Worm (Caenorhabditis elegans) whole organism, young adult: Measurements from ENCODE around the gene C06G4.4.
"Not testable (repeated sequence)": the region's sequence is repeated elsewhere in the genome, so short reads cannot be mapped to it uniquely, and the experiment has no call there.

ENCODE experiments used
- B0261.1 ChIP-seq: sonication (generic microtip); optimal IDR thresholded peaks from 2 replicates; lab custom pipeline; 2016; ENCODE audit warnings: mild to moderate bottlenecking, missing genetic modification characterization, moderate library complexity, missing compliant biosample characterization
- F49E8.2 ChIP-seq: sonication (generic microtip); optimal IDR thresholded peaks from 3 replicates; lab custom pipeline; 2017; ENCODE audit warnings: missing genetic modification characterization, mild to moderate bottlenecking, missing compliant biosample characterization, antibody characterized with exemption, moderate library complexity; ENCODE audit not compliant: insufficient read depth
- K12H6.12 ChIP-seq: fragments of 200-800 bp; sonication (Bioruptor generic); optimal IDR thresholded peaks from 2 replicates; lab custom pipeline; 2018; ENCODE audit warnings: mild to moderate bottlenecking, missing genetic modification characterization, missing compliant biosample characterization
- Y53F4B.3 ChIP-seq: fragments of 200-800 bp; sonication (Bioruptor generic); IDR thresholded peaks from 2 replicates; pipeline ENCODE4 v1.3.6; 2022; ENCODE audit warnings: missing genetic modification reagents, missing genetic modification characterization, missing compliant biosample characterization
- Y67H2A.10 ChIP-seq: fragments of 200-800 bp; sonication (Bioruptor generic); conservative IDR thresholded peaks from 2 replicates; pipeline ENCODE4 v1.3.6; 2022; ENCODE audit warnings: missing genetic modification reagents, missing genetic modification characterization, missing compliant biosample characterization
- Y79H2A.3 ChIP-seq: fragments of 200-800 bp; sonication (Bioruptor generic); conservative IDR thresholded peaks from 2 replicates; pipeline ENCODE4 v1.3.6; 2022; ENCODE audit warnings: missing genetic modification reagents, missing genetic modification characterization, missing compliant biosample characterization
- akir-1 ChIP-seq: fragments of 200-800 bp; sonication (Bioruptor generic); optimal IDR thresholded peaks from 2 replicates; lab custom pipeline; 2018; ENCODE audit warnings: mild to moderate bottlenecking, missing genetic modification characterization, moderate library complexity, missing compliant biosample characterization
- cebp-1 ChIP-seq, 2 experiments: fragments of 200-800 bp in 1 of 2; sonication (Bioruptor generic) in 1 of 2; sonication (generic microtip) in 1 of 2; IDR thresholded peaks in 1 of 2; optimal IDR thresholded peaks in 1 of 2; 2 replicates each; pipeline versions ENCODE4 v1.3.6 to Lab custom; 2017 to 2022; ENCODE audit warnings: missing compliant biosample characterization in 2 of 2, missing genetic modification characterization in 2 of 2, mild to moderate bottlenecking in 1 of 2, missing genetic modification reagents in 1 of 2, moderate library complexity in 1 of 2
- ceh-91 ChIP-seq: fragments of 200-800 bp; sonication (Bioruptor generic); IDR thresholded peaks from 2 replicates; pipeline ENCODE4 v1.3.6; 2022; ENCODE audit warnings: missing genetic modification reagents, missing genetic modification characterization, missing compliant biosample characterization
- chd-7 ChIP-seq: sonication (generic microtip); optimal IDR thresholded peaks from 2 replicates; lab custom pipeline; 2016; ENCODE audit warnings: mild to moderate bottlenecking, missing genetic modification characterization, moderate library complexity, missing compliant biosample characterization
- efl-1 ChIP-seq: fragments of 150-350 bp; optimal IDR thresholded peaks from 2 replicates; lab custom pipeline; 2014; ENCODE audit warnings: missing biosample characterization, missing genetic modification reagents, missing genetic modification characterization
- gei-17 ChIP-seq: fragments of 200-800 bp; sonication (Bioruptor generic); optimal IDR thresholded peaks from 2 replicates; lab custom pipeline; 2018; ENCODE audit warnings: mild to moderate bottlenecking, missing genetic modification characterization, missing compliant biosample characterization
- hlh-12 ChIP-seq: sonication (generic microtip); optimal IDR thresholded peaks from 2 replicates; lab custom pipeline; 2016; ENCODE audit warnings: missing genetic modification characterization, missing compliant biosample characterization
- hmg-1.2 ChIP-seq: fragments of 200-800 bp; sonication (Bioruptor generic); IDR thresholded peaks from 2 replicates; pipeline ENCODE4 v1.3.6; 2022; ENCODE audit warnings: missing genetic modification reagents, missing genetic modification characterization, missing compliant biosample characterization
- lin-26 ChIP-seq: fragments of 200-800 bp; sonication (Bioruptor generic); IDR thresholded peaks from 2 replicates; pipeline ENCODE4 v1.3.6; 2022; ENCODE audit warnings: missing genetic modification reagents, missing genetic modification characterization, missing compliant biosample characterization
- lin-54 ChIP-seq: fragments of 200-800 bp; sonication (Bioruptor generic); optimal IDR thresholded peaks from 2 replicates; lab custom pipeline; 2018; ENCODE audit warnings: mild to moderate bottlenecking, missing genetic modification characterization, missing compliant biosample characterization
- madf-6 ChIP-seq: fragments of 200-800 bp; sonication (Bioruptor generic); IDR thresholded peaks from 2 replicates; pipeline ENCODE4 v1.3.6; 2022; ENCODE audit warnings: missing genetic modification reagents, missing genetic modification characterization, missing compliant biosample characterization
- nfyb-1 ChIP-seq: fragments of 200-800 bp; sonication (Bioruptor generic); IDR thresholded peaks from 2 replicates; pipeline ENCODE4 v1.3.6; 2022; ENCODE audit warnings: missing genetic modification reagents, missing genetic modification characterization, missing compliant biosample characterization
- nhr-90 ChIP-seq: sonication (generic microtip); optimal IDR thresholded peaks from 2 replicates; lab custom pipeline; 2016; ENCODE audit warnings: missing genotype, mild to moderate bottlenecking, missing genetic modification characterization, missing compliant biosample characterization
- rec-8 ChIP-seq, 2 experiments: sonication (generic microtip); optimal IDR thresholded peaks; 2 replicates each; lab custom pipeline; 2016; ENCODE audit warnings: mild to moderate bottlenecking in 2 of 2, missing genetic modification characterization in 2 of 2, missing genetic modification reagents in 2 of 2, missing genotype in 2 of 2, missing biosample characterization in 1 of 2, missing compliant biosample characterization in 1 of 2, moderate library complexity in 1 of 2
- rpc-1 ChIP-seq, 2 experiments: fragments of 150-350 bp in 1 of 2; sonication (generic microtip) in 1 of 2; optimal IDR thresholded peaks; 2 replicates each; lab custom pipeline; 2014 to 2018; ENCODE audit warnings: missing biosample characterization in 1 of 2, missing genetic modification characterization in 1 of 2, missing genetic modification reagents in 1 of 2, missing genotype in 1 of 2
- tbp1 ChIP-seq: fragments of 200-800 bp; sonication (Bioruptor generic); optimal IDR thresholded peaks from 2 replicates; lab custom pipeline; 2018; ENCODE audit warnings: mild to moderate bottlenecking, missing genetic modification characterization, missing compliant biosample characterization
- tlf-1 ChIP-seq: fragments of 200-800 bp; sonication (Bioruptor generic); optimal IDR thresholded peaks from 2 replicates; lab custom pipeline; 2018; ENCODE audit warnings: mild to moderate bottlenecking, missing genetic modification characterization, missing compliant biosample characterization
- zfh-2 ChIP-seq: fragments of 200-800 bp; sonication (Bioruptor generic); conservative IDR thresholded peaks from 2 replicates; pipeline ENCODE4 v1.3.6; 2022; ENCODE audit warnings: missing genetic modification reagents, missing genetic modification characterization, missing compliant biosample characterization
- zim-3 ChIP-seq: sonication (generic microtip); optimal IDR thresholded peaks from 2 replicates; lab custom pipeline; 2017; ENCODE audit warnings: mild to moderate bottlenecking, missing genetic modification characterization, moderate library complexity, missing compliant biosample characterization
- ztf-18 ChIP-seq: sonication (generic microtip); optimal IDR thresholded peaks from 2 replicates; lab custom pipeline; 2016; ENCODE audit warnings: missing genotype, mild to moderate bottlenecking, missing genetic modification characterization, missing compliant biosample characterization
- ztf-26 ChIP-seq: sonication (generic microtip); optimal IDR thresholded peaks from 2 replicates; lab custom pipeline; 2017; ENCODE audit warnings: missing genetic modification characterization, missing compliant biosample characterization
- ztf-28 ChIP-seq: fragments of 200-800 bp; sonication (Bioruptor generic); IDR thresholded peaks from 2 replicates; pipeline ENCODE4 v1.3.6; 2022; ENCODE audit warnings: missing genetic modification reagents, missing genetic modification characterization, missing compliant biosample characterization

Gene C06G4.4

ce11 chrIII:7965946-7966692 lies 11.5 kb downstream of the C06G4.4 start:
- TF ChIP-seq ztf-18 (tag; lab: Kevin White, UChicago): peak; percentile 31
- peak; percentile 23 for TF ChIP-seq rpc-1 (optimal IDR thresholded peaks at IDR 0.05; lab: Kevin White, UChicago)
- peak; percentile 66 for TF ChIP-seq rpc-1 (tag; optimal IDR thresholded peaks at IDR 0.05; lab: Kevin White, UChicago)
- TF ChIP-seq hmg-1.2 (GFP tag; lab: Robert Waterston, UW): peak; percentile 57
- TF ChIP-seq B0261.1 (tag; lab: Kevin White, UChicago): peak; percentile 38
- peak; percentile 14 for TF ChIP-seq tbp1
- peak; percentile 44; the same call in 1 of the 2 replicates for TF ChIP-seq lin-26 (GFP tag; lab: Robert Waterston, UW)
- TF ChIP-seq madf-6 (GFP tag; lab: Robert Waterston, UW): peak; percentile 46; the same call in 1 of the 2 replicates

- TF ChIP-seq zim-3 (tag; lab: Kevin White, UChicago); hmg-1.2 (GFP tag; lab: Robert Waterston, UW); F49E8.2 (tag; lab: Kevin White, UChicago): not testable (repeated sequence)
Measured at ce11 chrIII:7964281-7964680, 13.3 kb downstream of the C06G4.4 start, which contains the start of gene F54H12.2. TSS of gene F54H12.2 (plus strand) at chrIII:7964581.

ce11 chrIII:7962641-7963040 lies 15.0 kb downstream of the C06G4.4 start, which contains the start of gene F54H12.4:
TSS of gene F54H12.4 (minus strand) at chrIII:7962741.
- TF ChIP-seq akir-1 (GFP tag; lab: Kevin White, UChicago); lin-26 (GFP tag; lab: Robert Waterston, UW); nhr-90 (tag; lab: Kevin White, UChicago): not testable (repeated sequence)

ce11 chrIII:7958922-7959609 lies 18.5 kb downstream of the C06G4.4 start, which contains the start of gene F54H12.10:
TSS of gene F54H12.10 (minus strand) at chrIII:7958972.
- TF ChIP-seq B0261.1 (tag; lab: Kevin White, UChicago) (peak; percentile 43), nfyb-1 (GFP tag; lab: Robert Waterston, UW) (peak; percentile 58; the same call in 1 of the 2 replicates), hmg-1.2 (GFP tag; lab: Robert Waterston, UW) (peak; percentile 72; the same call in 1 of the 2 replicates), cebp-1 (tag; optimal IDR thresholded peaks at IDR 0.05; lab: Kevin White, UChicago) (peak; percentile 40), tbp1 (peak; percentile 0), rpc-1 (optimal IDR thresholded peaks at IDR 0.05; lab: Kevin White, UChicago) (peak; percentile 32), rpc-1 (tag; optimal IDR thresholded peaks at IDR 0.05; lab: Kevin White, UChicago) (peak; percentile 66)
- TF ChIP-seq cebp-1 (GFP tag; IDR thresholded peaks at IDR 0.05; lab: Robert Waterston, UW): not testable (repeated sequence)

ce11 chrIII:7958085-7958484 lies 19.5 kb downstream of the C06G4.4 start, which contains the start of gene C29E4.11:
TSS of gene C29E4.11 (minus strand) at chrIII:7958114.
- TF ChIP-seq Y67H2A.10 (GFP tag; lab: Robert Waterston, UW) (no peak), hmg-1.2 (GFP tag; lab: Robert Waterston, UW) (peak; percentile 85), rec-8 (tag; optimal IDR thresholded peaks at IDR 0.05; lab: Kevin White, UChicago) (no peak), B0261.1 (tag; lab: Kevin White, UChicago) (no peak), K12H6.12 (no peak), tlf-1 (no peak), Y79H2A.3 (GFP tag; lab: Robert Waterston, UW) (no peak), chd-7 (no peak)

ce11 chrIII:7956965-7957364 lies 20.6 kb downstream of the C06G4.4 start, which contains the start of gene C29E4.9:
TSS of gene C29E4.9 (minus strand) at chrIII:7957065.
- TF ChIP-seq ceh-91 (no peak), efl-1 (GFP tag; lab: Kevin White, UChicago) (no peak), hlh-12 (tag; lab: Kevin White, UChicago) (no peak), rpc-1 (optimal IDR thresholded peaks at IDR 0.05; lab: Kevin White, UChicago) (no peak), rpc-1 (tag; optimal IDR thresholded peaks at IDR 0.05; lab: Kevin White, UChicago) (no peak), gei-17 (GFP tag; lab: Kevin White, UChicago) (no peak), lin-54 (GFP tag; lab: Kevin White, UChicago) (no peak), Y53F4B.3 (GFP tag; lab: Robert Waterston, UW) (no peak), ztf-26 (no peak), zfh-2 (no peak), ztf-28 (GFP tag; lab: Robert Waterston, UW) (no peak), K12H6.12 (no peak)
